Worm (Caenorhabditis elegans) whole organism, L4 larva: ENCODE results near the gene sru-30.

Experiments
- F49E8.2 ChIP-seq: sonication (generic microtip); optimal IDR thresholded peaks from 2 replicates; lab custom pipeline; 2016; ENCODE audit warnings: missing compliant biosample characterization, mild to moderate bottlenecking, missing genetic modification characterization, borderline replicate concordance
- aha-1 ChIP-seq: fragments of 150-350 bp; peaks from one replicate; lab custom pipeline; 2014; ENCODE audit warnings: missing biosample characterization, missing genetic modification characterization
- ceh-20 ChIP-seq: fragments of 200-800 bp; sonication (Bioruptor generic); IDR thresholded peaks from 2 replicates; pipeline ENCODE4 v1.3.6; 2022; ENCODE audit warnings: missing genetic modification reagents, missing genetic modification characterization, missing compliant biosample characterization
- lin-13 ChIP-seq: fragments of 150-350 bp; optimal IDR thresholded peaks from 2 replicates; lab custom pipeline; 2014; ENCODE audit warnings: missing biosample characterization, missing genetic modification reagents, missing genetic modification characterization
- nhr-28 ChIP-seq: fragments of 150-350 bp; optimal IDR thresholded peaks from 2 replicates; lab custom pipeline; 2014; ENCODE audit warnings: missing biosample characterization, missing genetic modification characterization
- nhr-42 ChIP-seq: fragments of 200-800 bp; sonication (Bioruptor generic); IDR thresholded peaks from 2 replicates; pipeline ENCODE4 v1.3.6; 2022; ENCODE audit warnings: missing genetic modification characterization, missing compliant biosample characterization
- snpc-1.2 ChIP-seq: fragments of 200-800 bp; sonication (Bioruptor generic); IDR thresholded peaks from 2 replicates; pipeline ENCODE4 v1.3.6; 2022; ENCODE audit warnings: missing genetic modification reagents, missing genetic modification characterization, missing compliant biosample characterization

Gene sru-30

ce11 chrV:9856978-9857377 is 43.4 kb downstream of the sru-30 start (continued):
- TF ChIP-seq ceh-20 (GFP tag; lab: Robert Waterston, UW) = no peak

DNA sequence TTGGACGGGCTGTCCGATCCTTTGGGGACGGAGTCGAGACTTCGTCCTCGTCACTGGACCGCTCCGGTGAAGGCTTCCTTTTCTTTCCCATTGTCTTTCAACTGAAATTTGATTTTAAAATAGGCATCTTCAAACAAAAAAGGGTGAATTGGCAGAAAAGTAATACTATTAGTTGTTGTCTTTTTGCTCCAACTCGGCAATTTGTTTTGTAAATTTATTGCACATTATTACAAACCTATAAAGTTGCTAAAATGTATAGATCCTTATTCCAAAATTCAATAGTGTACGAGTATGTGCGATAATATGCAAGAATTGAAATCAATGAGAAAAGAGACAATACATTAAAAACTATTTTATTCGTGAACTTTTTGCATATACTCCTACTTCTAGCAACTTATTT is 46.2 kb downstream of the sru-30 start, which contains the start of gene lsy-12:
lsy-12 (minus strand) TSS at position 101 of the 400 bp plus-strand sequence.
- TF ChIP-seq nhr-28 (tag; lab: Kevin White, UChicago) (no peak), F49E8.2 (tag; lab: Kevin White, UChicago) (no peak), snpc-1.2 (no peak), nhr-42 (GFP tag; lab: Robert Waterston, UW) (no peak)

DNA sequence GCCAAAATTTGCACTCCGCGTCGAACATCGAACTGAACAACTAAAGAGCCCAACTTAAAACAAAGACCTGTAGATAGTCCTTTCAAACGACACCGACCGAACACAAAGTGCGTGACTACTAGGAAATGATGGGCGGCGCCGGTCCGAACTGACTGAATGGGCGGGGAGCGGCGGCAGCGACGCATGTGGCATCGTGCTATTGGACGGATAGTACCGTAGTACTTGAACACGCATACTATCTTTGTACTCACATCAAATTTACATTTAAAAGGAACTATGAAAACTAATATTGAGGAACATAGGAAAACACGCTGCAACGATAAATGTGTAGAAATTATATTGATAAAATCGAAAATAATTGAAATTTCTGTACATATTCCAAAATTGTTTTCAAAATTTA is 46.7 kb downstream of the sru-30 start:
- TF ChIP-seq aha-1 (tag; lab: Kevin White, UChicago) (peak; percentile 50), lin-13 (GFP tag; lab: Kevin White, UChicago) (no peak)
